Fruit fly (Drosophila melanogaster) whole organism, pupa: ENCODE data around the gene Him.
A peak's percentile ranks its signal among the peaks of the same experiment; 100 is the strongest.

Experiments
- CG12605 ChIP-seq: fragments of 200-800 bp; sonication (Bioruptor generic); IDR thresholded peaks from 2 replicates; pipeline ENCODE4 v1.3.6; 2022; ENCODE audit warnings: missing biosample characterization, missing genetic modification characterization
- CG14655 ChIP-seq: fragments of 200-800 bp; sonication (Bioruptor generic); optimal IDR thresholded peaks from 3 replicates; lab custom pipeline; 2017; ENCODE audit warnings: mild to moderate bottlenecking, missing biosample characterization, missing genetic modification reagents, missing genetic modification characterization
- CG15710 ChIP-seq: fragments of 200-800 bp; sonication (Bioruptor generic); optimal IDR thresholded peaks from 2 replicates; lab custom pipeline; 2018; ENCODE audit warnings: missing biosample characterization, mild to moderate bottlenecking, missing genetic modification characterization, moderate library complexity
- CG17806 ChIP-seq: fragments of 200-800 bp; sonication (Bioruptor generic); optimal IDR thresholded peaks from 2 replicates; lab custom pipeline; 2018; ENCODE audit warnings: missing biosample characterization, mild to moderate bottlenecking, missing genetic modification characterization, moderate library complexity
- CG32121 ChIP-seq: fragments of 200-800 bp; sonication (Bioruptor generic); IDR thresholded peaks from 2 replicates; pipeline ENCODE4 v1.3.6; 2022; ENCODE audit warnings: missing biosample characterization, missing genetic modification characterization
- CG34367 ChIP-seq: fragments of 200-800 bp; sonication (Bioruptor generic); optimal IDR thresholded peaks from 2 replicates; lab custom pipeline; 2018; ENCODE audit warnings: missing biosample characterization, mild to moderate bottlenecking, missing genetic modification characterization
- CG8159 ChIP-seq: fragments of 200-800 bp; sonication (Bioruptor generic); optimal IDR thresholded peaks from 3 replicates; lab custom pipeline; 2018; ENCODE audit warnings: missing biosample characterization, mild to moderate bottlenecking, missing genetic modification characterization, moderate library complexity
- EcR ChIP-seq: fragments of 200-800 bp; sonication (Bioruptor generic); optimal IDR thresholded peaks from 3 replicates; lab custom pipeline; 2019; ENCODE audit warnings: missing biosample characterization, missing genetic modification characterization, mild to moderate bottlenecking, moderate library complexity, missing genetic modification reagents
- Pif1A ChIP-seq: fragments of 200-800 bp; sonication (Bioruptor generic); optimal IDR thresholded peaks from 3 replicates; lab custom pipeline; 2016; ENCODE audit warnings: missing biosample characterization, missing genetic modification characterization
- Snoo ChIP-seq: fragments of 200-800 bp; sonication (Bioruptor generic); optimal IDR thresholded peaks from 3 replicates; lab custom pipeline; 2017; ENCODE audit warnings: missing biosample characterization, mild to moderate bottlenecking, missing genetic modification characterization, inconsistent platforms

dm6 chrX:18207533-18207932 lies 1.7 kb upstream of the Him start:
- no peak for TF ChIP-seq Pif1A (GFP tag; lab: Kevin White, UChicago)
- peak; percentile 23 for TF ChIP-seq CG8159 (tag; lab: Kevin White, UChicago)
- TF ChIP-seq CG14655 (GFP tag; lab: Kevin White, UChicago): no peak
- TF ChIP-seq Snoo (tag; lab: Kevin White, UChicago): no peak
- TF ChIP-seq CG34367 (tag; lab: Kevin White, UChicago): no peak
- TF ChIP-seq CG32121 (GFP tag; lab: Robert Waterston, UW): no peak
- TF ChIP-seq CG17806: no peak
- no peak for TF ChIP-seq EcR
- no peak for TF ChIP-seq CG15710 (tag; lab: Kevin White, UChicago)
- no peak for TF ChIP-seq CG12605
